Worm (Caenorhabditis elegans) whole organism, young adult: ENCODE results near the gene ttr-39.

Source experiments
- F22D6.2 ChIP-seq: sonication (generic microtip); optimal IDR thresholded peaks from 2 replicates; lab custom pipeline; 2016; ENCODE audit warnings: mild to moderate bottlenecking, missing genetic modification characterization, missing compliant biosample characterization
- F33H1.4 ChIP-seq: fragments of 200-800 bp; sonication (Bioruptor generic); IDR thresholded peaks from 2 replicates; pipeline ENCODE4 v1.3.6; 2022; ENCODE audit warnings: missing genetic modification reagents, missing genetic modification characterization, missing compliant biosample characterization
- F49E8.2 ChIP-seq: sonication (generic microtip); optimal IDR thresholded peaks from 3 replicates; lab custom pipeline; 2017; ENCODE audit warnings: missing genetic modification characterization, mild to moderate bottlenecking, missing compliant biosample characterization, antibody characterized with exemption, moderate library complexity; ENCODE audit not compliant: insufficient read depth
- K12H6.12 ChIP-seq: fragments of 200-800 bp; sonication (Bioruptor generic); optimal IDR thresholded peaks from 2 replicates; lab custom pipeline; 2018; ENCODE audit warnings: mild to moderate bottlenecking, missing genetic modification characterization, missing compliant biosample characterization
- Y95B8A.8 ChIP-seq: fragments of 200-800 bp; sonication (Bioruptor generic); IDR thresholded peaks from 2 replicates; pipeline ENCODE4 v1.3.6; 2022; ENCODE audit warnings: missing genetic modification reagents, missing genetic modification characterization, missing compliant biosample characterization
- ama-1 ChIP-seq, 3 experiments: fragments of 150-350 bp in 1 of 3; sonication (generic microtip) in 2 of 3; optimal IDR thresholded peaks; 2 replicates each; lab custom pipeline; 2014 to 2018; ENCODE audit warnings: missing biosample characterization in 2 of 3, missing genetic modification characterization in 2 of 3, missing genetic modification reagents in 2 of 3
- ccch-3 ChIP-seq: fragments of 200-800 bp; sonication (Bioruptor generic); optimal IDR thresholded peaks from 2 replicates; lab custom pipeline; 2018; ENCODE audit warnings: mild to moderate bottlenecking, missing genetic modification characterization, missing compliant biosample characterization
- die-1 ChIP-seq: sonication (generic microtip); optimal IDR thresholded peaks from 2 replicates; lab custom pipeline; 2016; ENCODE audit warnings: missing genotype, mild to moderate bottlenecking, missing genetic modification characterization, missing compliant biosample characterization
- lir-1 ChIP-seq: fragments of 200-800 bp; sonication (Bioruptor generic); conservative IDR thresholded peaks from 2 replicates; pipeline ENCODE4 v1.3.6; 2022; ENCODE audit warnings: missing genetic modification reagents, missing genetic modification characterization, missing compliant biosample characterization
- sea-2 ChIP-seq: fragments of 200-800 bp; sonication (Bioruptor generic); IDR thresholded peaks from 2 replicates; pipeline ENCODE4 v1.3.6; 2022; ENCODE audit warnings: missing genetic modification characterization, missing compliant biosample characterization
- ztf-18 ChIP-seq: sonication (generic microtip); optimal IDR thresholded peaks from 2 replicates; lab custom pipeline; 2016; ENCODE audit warnings: missing genotype, mild to moderate bottlenecking, missing genetic modification characterization, missing compliant biosample characterization
- ztf-6 ChIP-seq: fragments of 200-800 bp; sonication (Bioruptor generic); IDR thresholded peaks from 2 replicates; pipeline ENCODE4 v1.3.6; 2022; ENCODE audit warnings: missing genetic modification reagents, missing genetic modification characterization, missing compliant biosample characterization

- no peak for TF ChIP-seq K12H6.12 (tag; lab: Kevin White, UChicago)
- TF ChIP-seq lir-1 (GFP tag; lab: Robert Waterston, UW) = no peak
- no peak for TF ChIP-seq ztf-18 (tag; lab: Kevin White, UChicago)
- TF ChIP-seq die-1 (tag; lab: Kevin White, UChicago) = no peak
- no peak for TF ChIP-seq ama-1 (optimal IDR thresholded peaks at IDR 0.05; lab: Kevin White, UChicago)
- TF ChIP-seq ama-1 (GFP tag; optimal IDR thresholded peaks at IDR 0.05; lab: Kevin White, UChicago) = no peak
- no peak for TF ChIP-seq Y95B8A.8 (GFP tag; lab: Robert Waterston, UW)
- no peak for TF ChIP-seq ztf-6
- TF ChIP-seq F49E8.2 (tag; lab: Kevin White, UChicago) = no peak
- no peak for TF ChIP-seq F33H1.4 (GFP tag; lab: Robert Waterston, UW)
- no peak for TF ChIP-seq F22D6.2
- no peak for TF ChIP-seq sea-2 (GFP tag; lab: Robert Waterston, UW)
- no peak for TF ChIP-seq ccch-3 (GFP tag; lab: Kevin White, UChicago)
Measured at ce11 chrIV:10122205-10122604, 32.5 kb upstream of the ttr-39 start, which contains the start of gene irld-21.
